Worm (Caenorhabditis elegans) whole organism, mixed stage, embryonic: Measurements from ENCODE around the gene srg-60.

Source experiments
- M03D4.4 ChIP-seq: sonication (generic microtip); optimal IDR thresholded peaks from 2 replicates; lab custom pipeline; 2017; ENCODE audit warnings: mild to moderate bottlenecking, missing genetic modification characterization, missing compliant biosample characterization
- bed-3 ChIP-seq: fragments of 200-800 bp; sonication (Bioruptor generic); optimal IDR thresholded peaks from 3 replicates; lab custom pipeline; 2018; ENCODE audit warnings: mild to moderate bottlenecking, missing genetic modification characterization, moderate library complexity, missing compliant biosample characterization
- blmp-1 ChIP-seq: fragments of 150-350 bp; optimal IDR thresholded peaks from 2 replicates; lab custom pipeline; 2014; ENCODE audit warnings: missing biosample characterization, missing genetic modification characterization
- ceh-43 ChIP-seq: fragments of 200-800 bp; sonication (Bioruptor generic); optimal IDR thresholded peaks from 2 replicates; lab custom pipeline; 2018; ENCODE audit warnings: mild to moderate bottlenecking, missing genetic modification characterization, moderate library complexity, missing compliant biosample characterization
- ceh-83 ChIP-seq: fragments of 200-800 bp; sonication (Bioruptor generic); optimal IDR thresholded peaks from 2 replicates; lab custom pipeline; 2018; ENCODE audit warnings: mild to moderate bottlenecking, missing genetic modification characterization, missing compliant biosample characterization
- ces-1 ChIP-seq: fragments of 150-350 bp; optimal IDR thresholded peaks from 2 replicates; lab custom pipeline; 2014; ENCODE audit warnings: missing biosample characterization, missing genetic modification reagents, missing genetic modification characterization
- cnd-1 ChIP-seq: fragments of 200-800 bp; sonication (Bioruptor generic); optimal IDR thresholded peaks from 2 replicates; lab custom pipeline; 2018; ENCODE audit warnings: mild to moderate bottlenecking, missing genetic modification characterization, missing compliant biosample characterization
- drap-1 ChIP-seq: fragments of 200-800 bp; sonication (Bioruptor generic); optimal IDR thresholded peaks from 3 replicates; lab custom pipeline; 2018; ENCODE audit warnings: mild to moderate bottlenecking, missing genetic modification characterization, missing compliant biosample characterization
- elt-1 ChIP-seq: sonication (generic microtip); optimal IDR thresholded peaks from 2 replicates; lab custom pipeline; 2017; ENCODE audit warnings: missing genetic modification characterization, mild to moderate bottlenecking, missing compliant biosample characterization, antibody characterized with exemption, moderate library complexity, borderline replicate concordance; ENCODE audit not compliant: insufficient read depth
- flh-1 ChIP-seq: fragments of 200-800 bp; sonication (Bioruptor generic); optimal IDR thresholded peaks from 2 replicates; lab custom pipeline; 2018; ENCODE audit warnings: mild to moderate bottlenecking, missing genetic modification characterization, moderate library complexity, missing compliant biosample characterization
- ham-2 ChIP-seq: fragments of 200-800 bp; sonication (Bioruptor generic); optimal IDR thresholded peaks from 2 replicates; lab custom pipeline; 2018; ENCODE audit warnings: mild to moderate bottlenecking, missing genetic modification characterization, missing compliant biosample characterization
- hlh-1 ChIP-seq: fragments of 150-350 bp; optimal IDR thresholded peaks from 2 replicates; lab custom pipeline; 2014; ENCODE audit warnings: missing biosample characterization, missing genetic modification reagents, missing genetic modification characterization
- lin-13 ChIP-seq: fragments of 150-350 bp; optimal IDR thresholded peaks from 2 replicates; lab custom pipeline; 2014; ENCODE audit warnings: missing biosample characterization, missing genetic modification characterization
- lsy-2 ChIP-seq: fragments of 150-350 bp; optimal IDR thresholded peaks from 2 replicates; lab custom pipeline; 2014; ENCODE audit warnings: missing biosample characterization, missing genetic modification characterization
- mab-5 ChIP-seq: fragments of 150-350 bp; optimal IDR thresholded peaks from 2 replicates; lab custom pipeline; 2014; ENCODE audit warnings: missing biosample characterization, missing genetic modification characterization
- mep-1 ChIP-seq: fragments of 150-350 bp; optimal IDR thresholded peaks from 2 replicates; lab custom pipeline; 2017; ENCODE audit warnings: missing biosample characterization, missing genetic modification reagents, missing genetic modification characterization, inconsistent platforms
- mls-2 ChIP-seq: sonication (generic microtip); optimal IDR thresholded peaks from 2 replicates; lab custom pipeline; 2016; ENCODE audit warnings: mild to moderate bottlenecking, missing genetic modification characterization, moderate library complexity, missing compliant biosample characterization
- nhr-2 ChIP-seq: fragments of 150-350 bp; optimal IDR thresholded peaks from 2 replicates; lab custom pipeline; 2014; ENCODE audit warnings: missing biosample characterization, missing genetic modification characterization
- nhr-237 ChIP-seq: fragments of 150-350 bp; optimal IDR thresholded peaks from 2 replicates; lab custom pipeline; 2014; ENCODE audit warnings: missing biosample characterization, missing genetic modification characterization
- nhr-76 ChIP-seq: sonication (generic microtip); optimal IDR thresholded peaks from 2 replicates; lab custom pipeline; 2017; ENCODE audit warnings: missing biosample characterization, missing genetic modification characterization
- pha-4 ChIP-seq: fragments of 150-350 bp; optimal IDR thresholded peaks from 2 replicates; lab custom pipeline; 2018; ENCODE audit warnings: missing biosample characterization, missing genetic modification reagents, missing genetic modification characterization
- sem-2 ChIP-seq: fragments of 200-800 bp; sonication (Bioruptor generic); optimal IDR thresholded peaks from 2 replicates; lab custom pipeline; 2018; ENCODE audit warnings: mild to moderate bottlenecking, missing genetic modification characterization, missing compliant biosample characterization
- snpc-4 ChIP-seq: fragments of 150-350 bp; optimal IDR thresholded peaks from 2 replicates; lab custom pipeline; 2014; ENCODE audit warnings: missing biosample characterization, missing genetic modification characterization
- sptf-1 ChIP-seq: sonication (generic microtip); optimal IDR thresholded peaks from 2 replicates; lab custom pipeline; 2017; ENCODE audit warnings: mild to moderate bottlenecking, missing genetic modification characterization, moderate library complexity, missing compliant biosample characterization
- unc-120 ChIP-seq: sonication (generic microtip); optimal IDR thresholded peaks from 2 replicates; lab custom pipeline; 2017; ENCODE audit warnings: missing genetic modification characterization, missing compliant biosample characterization; ENCODE audit not compliant: poor library complexity, severe bottlenecking
- unc-39 ChIP-seq: fragments of 150-350 bp; optimal IDR thresholded peaks from 2 replicates; lab custom pipeline; 2014; ENCODE audit warnings: missing biosample characterization, missing genetic modification characterization
- unc-62 ChIP-seq: fragments of 150-350 bp; optimal IDR thresholded peaks from 2 replicates; lab custom pipeline; 2014; ENCODE audit warnings: missing biosample characterization, missing genetic modification reagents, missing genetic modification characterization
- zip-8 ChIP-seq: fragments of 150-350 bp; optimal IDR thresholded peaks from 2 replicates; lab custom pipeline; 2014; ENCODE audit warnings: missing biosample characterization, missing genetic modification characterization
- ztf-11 ChIP-seq: fragments of 150-350 bp; optimal IDR thresholded peaks from 2 replicates; lab custom pipeline; 2014; ENCODE audit warnings: missing biosample characterization, missing genetic modification characterization

The srg-60 gene

ce11 chrV:2690478-2690877, 32.0 kb downstream of the srg-60 start:
- no peak for TF ChIP-seq ceh-43
- TF ChIP-seq unc-39 (tag; lab: Kevin White, UChicago) = no peak
- TF ChIP-seq nhr-76 (tag; lab: Kevin White, UChicago) = no peak
- TF ChIP-seq elt-1 (tag; lab: Kevin White, UChicago) = no peak
- no peak for TF ChIP-seq nhr-237 (tag; lab: Kevin White, UChicago)
- no peak for TF ChIP-seq mab-5 (tag; lab: Kevin White, UChicago)
- TF ChIP-seq lin-13 (tag; lab: Kevin White, UChicago) = no peak
- TF ChIP-seq sem-2 (GFP tag; lab: Kevin White, UChicago) = no peak
- TF ChIP-seq ceh-83 = no peak

- TF ChIP-seq lsy-2 (no peak), mep-1 (tag; lab: Kevin White, UChicago) (no peak), bed-3 (GFP tag; lab: Kevin White, UChicago) (no peak), unc-39 (tag; lab: Kevin White, UChicago) (no peak), mls-2 (no peak), sptf-1 (tag; lab: Kevin White, UChicago) (no peak), unc-62 (GFP tag; lab: Kevin White, UChicago) (no peak), hlh-1 (tag; lab: Kevin White, UChicago) (no peak)
- TF ChIP-seq, all 35 proteins: peak for 0
Measured at ce11 chrV:2688562-2688961, 33.9 kb downstream of the srg-60 start.

- TF ChIP-seq nhr-2 (tag; lab: Kevin White, UChicago) = no peak
- no peak for TF ChIP-seq drap-1 (GFP tag; lab: Kevin White, UChicago)
- TF ChIP-seq unc-120 (tag; lab: Kevin White, UChicago) = no peak
- no peak for TF ChIP-seq nhr-237 (tag; lab: Kevin White, UChicago)
Measured at ce11 chrV:2684227-2684626, 38.2 kb downstream of the srg-60 start.

ce11 chrV:2683497-2683896, 39.0 kb downstream of the srg-60 start:
- no peak for TF ChIP-seq ceh-83
- no peak for TF ChIP-seq ham-2
- no peak for TF ChIP-seq ztf-11 (tag; lab: Kevin White, UChicago)
- TF ChIP-seq M03D4.4 (tag; lab: Kevin White, UChicago) = no peak
- no peak for TF ChIP-seq mab-5 (tag; lab: Kevin White, UChicago)
- no peak for TF ChIP-seq nhr-2 (tag; lab: Kevin White, UChicago)
- no peak for TF ChIP-seq zip-8 (tag; lab: Kevin White, UChicago)
- TF ChIP-seq mep-1 (tag; lab: Kevin White, UChicago) = no peak
- TF ChIP-seq lin-13 (tag; lab: Kevin White, UChicago) = no peak
- no peak for TF ChIP-seq ceh-43
- TF ChIP-seq, all 35 proteins: peak for 0

ce11 chrV:2677648-2678047, 44.8 kb downstream of the srg-60 start:
- TF ChIP-seq ces-1 (GFP tag; lab: Kevin White, UChicago) (no peak), nhr-237 (tag; lab: Kevin White, UChicago) (no peak), cnd-1 (tag; lab: Kevin White, UChicago) (no peak), mep-1 (tag; lab: Kevin White, UChicago) (no peak), nhr-2 (tag; lab: Kevin White, UChicago) (no peak), mls-2 (no peak), ceh-83 (no peak), flh-1 (no peak)

ce11 chrV:2675692-2676091, 46.8 kb downstream of the srg-60 start:
- TF ChIP-seq elt-1 (tag; lab: Kevin White, UChicago) = no peak
- TF ChIP-seq nhr-237 (tag; lab: Kevin White, UChicago) = no peak
- peak; percentile 6 for TF ChIP-seq blmp-1 (tag; lab: Kevin White, UChicago)
- TF ChIP-seq pha-4 = no peak
- no peak for TF ChIP-seq snpc-4 (tag; lab: Kevin White, UChicago)
- TF ChIP-seq nhr-76 (tag; lab: Kevin White, UChicago) = no peak
- no peak for TF ChIP-seq drap-1 (GFP tag; lab: Kevin White, UChicago)
- TF ChIP-seq bed-3 (GFP tag; lab: Kevin White, UChicago) = no peak
- TF ChIP-seq, all 35 proteins: peak for 1
